Worm (Caenorhabditis elegans): ENCODE measurements around the gene srlf-34.

- TF ChIP-seq unc-62 (GFP tag; optimal IDR thresholded peaks at IDR 0.05) (no peak), D2030.7 (GFP tag; IDR thresholded peaks at IDR 0.05) (no peak), die-1 (tag; optimal IDR thresholded peaks at IDR 0.05) (no peak), dpff-1 (tag; optimal IDR thresholded peaks at IDR 0.05) (no peak), T07F8.4 (tag; optimal IDR thresholded peaks at IDR 0.05) (no peak), nfya-1 (tag; optimal IDR thresholded peaks at IDR 0.05; ENCODE audit: borderline replicate concordance, insufficient read depth) (no peak), madf-8 (GFP tag; conservative IDR thresholded peaks at IDR 0.05) (no peak), bed-2 (GFP tag; IDR thresholded peaks at IDR 0.05) (no peak), lin-54 (GFP tag; optimal IDR thresholded peaks at IDR 0.05) (no peak), chd-7 (tag; optimal IDR thresholded peaks at IDR 0.05) (no peak), attf-5 (GFP tag; optimal IDR thresholded peaks at IDR 0.05) (no peak), ztf-26 (tag; optimal IDR thresholded peaks at IDR 0.05) (no peak), F33H1.4 (GFP tag; IDR thresholded peaks at IDR 0.05) (no peak)
Measured at ce11 chrII:10270052-10270451, 42.0 kb upstream of the srlf-34 start, which contains the start of gene F54B3.2.
